Worm (Caenorhabditis elegans): ENCODE measurements around the gene R144.6.
"Not testable (repeated sequence)": the region's sequence is repeated elsewhere in the genome, so short reads cannot be mapped to it uniquely, and the experiment has no call there.

The R144.6 gene

DNA sequence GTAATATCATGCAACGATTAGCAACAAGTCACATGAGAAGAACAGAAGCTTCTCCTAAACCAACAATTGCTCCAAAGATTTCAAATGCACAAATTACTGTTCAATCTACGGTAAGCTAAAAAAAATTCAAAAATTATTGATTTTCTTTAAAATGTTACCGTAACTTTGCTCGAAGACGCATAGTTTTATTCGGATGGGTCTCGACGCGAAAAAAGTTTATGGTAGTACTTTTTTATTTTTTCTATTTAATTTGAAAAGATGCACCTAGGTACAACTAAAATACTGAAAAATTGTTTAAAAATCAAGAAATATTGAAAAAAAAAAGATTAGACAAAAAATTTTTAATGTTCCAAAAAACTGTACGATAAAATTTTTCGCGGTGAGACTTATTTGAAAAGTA is 16.9 kb downstream of the R144.6 start:
- TF ChIP-seq mls-2 (tag; optimal IDR thresholded peaks at IDR 0.05): no peak
- no peak for TF ChIP-seq nhr-28 (tag; optimal IDR thresholded peaks at IDR 0.05)
- no peak for TF ChIP-seq ceh-83 (GFP tag; optimal IDR thresholded peaks at IDR 0.05)
- no peak for TF ChIP-seq zip-8 (tag; optimal IDR thresholded peaks at IDR 0.05)

DNA sequence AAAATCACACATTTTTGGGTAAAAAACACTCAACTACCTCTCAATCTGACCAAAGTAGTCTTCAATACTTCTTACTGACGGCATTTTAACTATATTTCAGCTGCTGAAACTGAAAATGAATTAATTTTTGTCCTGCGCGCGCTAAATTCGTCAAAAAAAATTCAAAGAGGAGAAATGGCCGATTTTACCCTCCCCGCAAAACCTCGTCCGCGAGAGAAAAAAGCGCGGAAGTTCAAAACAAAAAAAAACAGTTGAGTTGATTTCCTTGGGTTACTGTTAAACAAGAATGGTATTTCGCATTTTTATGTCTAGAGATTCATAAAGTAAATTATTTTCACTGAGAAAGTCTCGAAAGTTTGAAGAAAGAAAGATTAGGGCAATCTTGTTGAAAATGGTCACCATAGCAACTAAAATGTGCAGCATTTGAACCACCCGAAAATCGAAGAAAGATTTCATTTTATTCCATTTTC is 17.7 kb downstream of the R144.6 start, which contains the start of the genes C27F2.10 and wdr-60:
Gene C27F2.10 (minus strand): TSS at position 109 of the 470 bp plus-strand sequence.
Gene wdr-60 (plus strand): TSS at position 420 of the 470 bp plus-strand sequence.
- TF ChIP-seq mep-1 (tag; optimal IDR thresholded peaks at IDR 0.05) (peak; percentile 3), lin-13 (tag; optimal IDR thresholded peaks at IDR 0.05) (peak; percentile 8), nhr-2 (tag; optimal IDR thresholded peaks at IDR 0.05) (no peak), ceh-39 (tag; optimal IDR thresholded peaks at IDR 0.05) (no peak)

DNA sequence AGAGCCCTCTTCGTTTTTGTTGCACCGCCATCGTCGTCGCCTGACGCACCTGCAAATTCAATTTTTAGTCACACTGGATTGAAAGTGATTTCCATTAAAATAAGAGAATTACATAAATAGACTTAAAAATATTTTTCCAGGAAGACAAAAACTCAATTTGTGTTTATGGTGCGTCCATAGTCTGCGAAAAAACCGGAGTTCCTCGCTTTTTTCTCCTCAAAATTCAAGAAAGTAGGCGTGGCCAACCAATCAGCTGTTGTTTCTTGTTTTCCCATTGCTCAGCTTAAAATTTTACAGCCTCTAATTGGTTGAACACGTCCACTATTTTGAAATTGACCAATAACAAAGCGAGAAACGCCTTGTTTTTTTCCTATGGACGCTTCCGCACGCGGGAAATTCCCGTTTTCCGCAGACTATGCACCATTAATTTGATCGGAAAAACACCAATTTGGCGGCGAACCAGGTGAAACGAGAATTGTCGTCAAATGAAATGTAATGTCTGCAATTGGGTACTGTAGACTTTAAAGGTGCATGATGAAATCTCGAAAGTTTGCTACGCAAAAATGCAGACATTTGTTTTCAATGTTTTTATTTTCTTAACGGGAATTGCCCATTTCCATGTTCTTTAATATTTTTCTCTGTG is 20.0 kb downstream of the R144.6 start, which contains the start of gene C27F2.7:
Gene C27F2.7 (minus strand): TSS at position 51 of the 643 bp plus-strand sequence.
- no peak for TF ChIP-seq nhr-237 (tag; optimal IDR thresholded peaks at IDR 0.05)
- no peak for TF ChIP-seq sptf-1 (tag; optimal IDR thresholded peaks at IDR 0.05)
- no peak for TF ChIP-seq tbx-8 (GFP tag; optimal IDR thresholded peaks at IDR 0.05)
- TF ChIP-seq bed-3 (GFP tag; optimal IDR thresholded peaks at IDR 0.05): no peak
- TF ChIP-seq ceh-39 (tag; optimal IDR thresholded peaks at IDR 0.05): no peak

DNA sequence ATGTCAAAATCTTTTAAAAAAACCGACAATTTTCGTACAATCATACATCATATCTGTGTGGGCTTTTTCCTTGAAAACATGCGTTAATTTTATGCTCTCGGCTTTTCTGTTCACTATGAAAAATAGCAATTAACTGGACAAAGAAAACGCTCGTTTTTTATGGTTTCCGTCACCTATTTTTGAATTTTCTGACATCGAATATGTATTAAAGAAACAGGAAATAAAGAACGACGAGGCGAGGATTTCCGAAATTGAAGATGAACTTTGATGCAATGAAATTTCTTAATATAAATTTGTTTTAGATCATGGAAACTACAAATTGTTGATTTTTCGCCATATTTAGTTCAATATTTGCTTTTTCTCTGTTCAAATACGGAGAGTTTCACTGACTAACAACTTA is 20.6 kb downstream of the R144.6 start:
- TF ChIP-seq zip-8 (tag; optimal IDR thresholded peaks at IDR 0.05): no peak

DNA sequence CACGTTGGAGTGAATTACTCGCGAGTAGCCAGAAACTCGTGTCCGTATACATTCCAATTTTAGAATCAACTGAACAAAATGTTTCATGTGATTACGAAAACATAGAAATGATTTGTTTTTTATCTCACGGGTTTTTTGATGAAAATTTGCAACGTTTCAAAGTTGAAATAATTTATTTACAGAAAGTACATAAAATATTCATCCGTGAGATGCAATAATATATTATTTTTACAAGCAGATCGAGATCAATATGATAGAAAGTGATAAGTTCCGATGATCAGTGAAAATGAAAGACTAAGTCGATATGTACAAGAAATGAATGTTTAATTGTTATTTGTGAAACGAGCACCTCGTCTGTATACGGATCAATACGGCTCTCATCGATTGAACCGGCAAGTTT is 24.2 kb downstream of the R144.6 start, which contains the start of gene C27F2.6:
Gene C27F2.6 (minus strand): TSS at position 101 of the 400 bp plus-strand sequence.
- TF ChIP-seq mls-2 (tag; optimal IDR thresholded peaks at IDR 0.05); lin-32 (GFP tag; optimal IDR thresholded peaks at IDR 0.05); ces-1 (GFP tag; optimal IDR thresholded peaks at IDR 0.05): not testable (repeated sequence)

DNA sequence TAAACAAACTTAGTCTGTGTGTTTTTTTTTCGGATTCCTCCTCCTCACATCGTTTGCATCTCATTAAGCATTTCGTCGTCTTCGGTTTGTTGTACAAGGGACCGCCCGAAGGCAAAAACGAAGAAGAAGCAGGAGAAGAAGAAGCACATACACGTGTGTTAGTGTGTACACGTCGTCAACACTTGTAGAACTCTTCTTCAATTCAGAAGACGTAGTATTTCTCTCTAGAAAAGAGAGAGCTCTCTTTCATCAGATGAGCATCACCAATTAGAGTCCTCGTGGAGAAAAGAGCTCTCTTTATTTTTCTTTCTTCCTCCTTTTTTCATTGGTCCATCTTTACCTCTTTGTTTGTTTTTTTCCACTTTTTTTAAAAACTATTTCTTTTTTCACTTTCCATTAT is 36.4 kb downstream of the R144.6 start:
- TF ChIP-seq nhr-76 (tag; optimal IDR thresholded peaks at IDR 0.05): no peak
- peak; percentile 37 for TF ChIP-seq ces-1 (GFP tag; optimal IDR thresholded peaks at IDR 0.05)
- no peak for TF ChIP-seq nhr-2 (tag; optimal IDR thresholded peaks at IDR 0.05)
- no peak for TF ChIP-seq lin-13 (tag; optimal IDR thresholded peaks at IDR 0.05)
- TF ChIP-seq unc-120 (tag; optimal IDR thresholded peaks at IDR 0.05; ENCODE audit: poor library complexity, severe bottlenecking): no peak
- no peak for TF ChIP-seq nhr-12 (tag; optimal IDR thresholded peaks at IDR 0.05)
- TF ChIP-seq sptf-1 (tag; optimal IDR thresholded peaks at IDR 0.05): no peak

DNA sequence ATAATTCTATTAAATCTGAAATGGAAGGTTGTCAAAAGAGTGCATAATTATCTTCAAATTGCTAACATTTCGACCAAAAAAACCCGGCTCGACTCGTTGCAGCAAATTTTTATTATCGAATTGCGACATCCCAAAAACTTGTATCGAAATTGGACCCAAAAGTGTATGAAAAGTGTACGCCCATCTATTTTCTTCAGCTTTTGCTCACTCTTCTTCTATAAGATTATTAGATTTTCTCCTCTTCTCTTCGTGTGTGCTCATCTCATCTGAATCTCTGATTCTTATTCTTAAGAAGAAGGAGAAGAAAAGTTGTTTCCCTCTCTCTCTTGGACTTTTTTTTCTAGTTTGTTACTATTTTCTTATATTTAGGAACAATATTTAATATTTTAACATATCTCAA is 37.3 kb downstream of the R144.6 start:
- TF ChIP-seq ces-1 (GFP tag; optimal IDR thresholded peaks at IDR 0.05) (peak; percentile 95), ceh-43 (GFP tag; optimal IDR thresholded peaks at IDR 0.05) (no peak)

DNA sequence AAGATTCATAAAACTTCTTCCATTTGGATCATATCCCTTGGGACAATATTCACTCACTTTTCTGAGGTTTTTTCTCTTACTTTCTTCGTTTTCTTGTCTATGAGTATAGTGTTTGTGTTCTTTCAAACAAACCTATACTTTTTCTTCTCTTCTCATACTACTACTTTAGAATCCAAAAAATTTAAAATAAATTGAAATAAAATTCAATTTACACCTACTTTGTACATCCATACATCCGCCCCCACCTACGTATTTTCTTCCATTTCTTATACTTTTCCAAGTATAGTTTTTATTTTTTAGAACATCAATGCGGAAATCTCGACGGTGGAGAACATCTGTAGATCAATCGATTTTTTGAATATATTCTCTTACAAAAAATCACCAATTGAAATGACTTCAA is 39.2 kb downstream of the R144.6 start, which contains the start of gene nca-2:
Gene nca-2 (plus strand): TSS at position 301 of the 400 bp plus-strand sequence.
- TF ChIP-seq ham-2 (GFP tag; optimal IDR thresholded peaks at IDR 0.05) (no peak), mep-1 (tag; optimal IDR thresholded peaks at IDR 0.05) (no peak), mab-5 (tag; optimal IDR thresholded peaks at IDR 0.05) (no peak), zip-8 (tag; optimal IDR thresholded peaks at IDR 0.05) (no peak), sptf-1 (tag; optimal IDR thresholded peaks at IDR 0.05) (no peak), lin-32 (GFP tag; optimal IDR thresholded peaks at IDR 0.05) (no peak), elt-3 (tag; optimal IDR thresholded peaks at IDR 0.05) (no peak), lin-13 (tag; optimal IDR thresholded peaks at IDR 0.05) (no peak), nhr-12 (tag; optimal IDR thresholded peaks at IDR 0.05) (no peak), drap-1 (GFP tag; optimal IDR thresholded peaks at IDR 0.05) (no peak), snpc-4 (tag; optimal IDR thresholded peaks at IDR 0.05) (no peak), nhr-237 (tag; optimal IDR thresholded peaks at IDR 0.05) (no peak), nhr-2 (tag; optimal IDR thresholded peaks at IDR 0.05) (no peak), M03D4.4 (tag; optimal IDR thresholded peaks at IDR 0.05) (no peak)
